Worm (Caenorhabditis elegans) whole organism, L4/young adult: ENCODE measurements around the gene W04H10.2.

ENCODE experiments used
- W03F9.2 ChIP-seq: fragments of 150-350 bp; optimal IDR thresholded peaks from 2 replicates; lab custom pipeline; 2014; ENCODE audit warnings: missing biosample characterization, missing genetic modification characterization
- dao-5 ChIP-seq: sonication (generic microtip); optimal IDR thresholded peaks from 2 replicates; lab custom pipeline; 2016; ENCODE audit warnings: missing genotype, missing genetic modification characterization, moderate library complexity, missing compliant biosample characterization
- him-1 ChIP-seq: sonication (generic microtip); optimal IDR thresholded peaks from 2 replicates; lab custom pipeline; 2016; ENCODE audit warnings: missing genotype, missing genetic modification reagents, missing genetic modification characterization, missing compliant biosample characterization

DNA sequence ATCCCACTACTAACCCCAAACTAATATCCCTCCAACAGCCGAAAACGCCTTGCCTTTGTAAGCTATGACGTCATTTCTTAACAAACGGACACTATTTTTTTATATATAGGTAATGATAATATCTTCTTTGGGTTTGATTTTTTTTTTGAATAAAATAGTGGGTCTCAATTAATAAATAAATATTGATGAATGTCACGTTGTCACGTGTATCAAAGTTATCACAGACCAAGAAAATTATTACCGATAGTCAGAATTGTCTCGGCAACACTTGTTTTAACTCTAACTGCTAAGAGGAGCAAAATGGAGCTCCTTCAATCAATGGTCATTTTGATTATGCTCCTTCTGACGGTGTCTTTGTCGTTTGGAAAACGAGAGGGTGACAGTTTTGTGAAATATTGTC is 28.6 kb downstream of the W04H10.2 start, which contains the start of gene T04B8.1:
- TF ChIP-seq him-1, result no peak
- no peak for TF ChIP-seq dao-5 (tag; lab: Kevin White, UChicago)
- TF ChIP-seq W03F9.2 (tag; lab: Kevin White, UChicago), result no peak
